Worm (Caenorhabditis elegans) whole organism, L4 larva: ENCODE measurements around the gene T28H10.1.

Experiments used
- F10B5.3 ChIP-seq: sonication (generic microtip); optimal IDR thresholded peaks from 2 replicates; lab custom pipeline; 2016; ENCODE audit warnings: mild to moderate bottlenecking, missing genetic modification characterization, missing compliant biosample characterization
- F37D6.2 ChIP-seq: sonication (generic microtip); optimal IDR thresholded peaks from 2 replicates; lab custom pipeline; 2016; ENCODE audit warnings: mild to moderate bottlenecking, missing genetic modification characterization, missing compliant biosample characterization
- F49E8.2 ChIP-seq: sonication (generic microtip); optimal IDR thresholded peaks from 2 replicates; lab custom pipeline; 2016; ENCODE audit warnings: missing compliant biosample characterization, mild to moderate bottlenecking, missing genetic modification characterization, borderline replicate concordance
- T20F7.1 ChIP-seq: fragments of 200-800 bp; sonication (Bioruptor generic); optimal IDR thresholded peaks from 2 replicates; lab custom pipeline; 2018; ENCODE audit warnings: mild to moderate bottlenecking, missing genetic modification characterization, missing compliant biosample characterization
- T26A8.4 ChIP-seq: fragments of 200-800 bp; sonication (Bioruptor generic); IDR thresholded peaks from 2 replicates; pipeline ENCODE4 v1.3.6; 2022; ENCODE audit warnings: missing genetic modification characterization, missing compliant biosample characterization
- Y105C5A.15 ChIP-seq: fragments of 200-800 bp; sonication (Bioruptor generic); IDR thresholded peaks from 2 replicates; pipeline ENCODE4 v1.3.6; 2022; ENCODE audit warnings: missing genetic modification characterization, missing compliant biosample characterization
- aha-1 ChIP-seq: fragments of 150-350 bp; peaks from one replicate; lab custom pipeline; 2014; ENCODE audit warnings: missing biosample characterization, missing genetic modification characterization
- aly-2 ChIP-seq: sonication (generic microtip); optimal IDR thresholded peaks from 2 replicates; lab custom pipeline; 2018; ENCODE audit warnings: missing biosample characterization, missing genetic modification characterization
- arid-1 ChIP-seq: fragments of 200-800 bp; sonication (Bioruptor generic); conservative IDR thresholded peaks from 2 replicates; pipeline ENCODE4 v1.3.6; 2022; ENCODE audit warnings: missing genetic modification reagents, missing genetic modification characterization, missing compliant biosample characterization
- ceh-20 ChIP-seq: fragments of 200-800 bp; sonication (Bioruptor generic); IDR thresholded peaks from 2 replicates; pipeline ENCODE4 v1.3.6; 2022; ENCODE audit warnings: missing genetic modification reagents, missing genetic modification characterization, missing compliant biosample characterization
- ceh-28 ChIP-seq: fragments of 150-350 bp; optimal IDR thresholded peaks from 2 replicates; lab custom pipeline; 2014; ENCODE audit warnings: missing biosample characterization, missing genetic modification reagents, missing genetic modification characterization
- ceh-62 ChIP-seq: sonication (generic microtip); optimal IDR thresholded peaks from 2 replicates; lab custom pipeline; 2017; ENCODE audit warnings: missing biosample characterization, missing genetic modification characterization
- ceh-82 ChIP-seq: sonication (generic microtip); optimal IDR thresholded peaks from 2 replicates; lab custom pipeline; 2017; ENCODE audit warnings: missing biosample characterization, missing genetic modification characterization
- cey-2 ChIP-seq: sonication (generic microtip); optimal IDR thresholded peaks from 3 replicates; lab custom pipeline; 2017; ENCODE audit warnings: missing genetic modification characterization, mild to moderate bottlenecking, missing compliant biosample characterization, antibody characterized with exemption, borderline replicate concordance; ENCODE audit not compliant: insufficient read depth
- ctbp-1 ChIP-seq: fragments of 200-800 bp; sonication (Bioruptor generic); IDR thresholded peaks from 2 replicates; pipeline ENCODE4 v1.3.6; 2022; ENCODE audit warnings: missing genetic modification reagents, missing genetic modification characterization, missing compliant biosample characterization
- dmd-8 ChIP-seq: fragments of 200-800 bp; sonication (Bioruptor generic); IDR thresholded peaks from 2 replicates; pipeline ENCODE4 v1.3.6; 2022; ENCODE audit warnings: missing genetic modification characterization, missing compliant biosample characterization
- dve-1 ChIP-seq: sonication (generic microtip); optimal IDR thresholded peaks from 2 replicates; lab custom pipeline; 2017; ENCODE audit warnings: antibody characterized with exemption, mild to moderate bottlenecking, missing genetic modification characterization, missing compliant biosample characterization; ENCODE audit not compliant: insufficient read depth
- fos-1 ChIP-seq: fragments of 150-350 bp; optimal IDR thresholded peaks from 2 replicates; lab custom pipeline; 2014; ENCODE audit warnings: missing biosample characterization, missing genetic modification characterization
- gei-8 ChIP-seq: fragments of 200-800 bp; sonication (Bioruptor generic); optimal IDR thresholded peaks from 2 replicates; lab custom pipeline; 2018; ENCODE audit warnings: mild to moderate bottlenecking, missing genetic modification characterization, missing compliant biosample characterization
- hlh-11 ChIP-seq: fragments of 200-800 bp; sonication (Bioruptor generic); optimal IDR thresholded peaks from 2 replicates; lab custom pipeline; 2018; ENCODE audit warnings: mild to moderate bottlenecking, missing genetic modification characterization, missing compliant biosample characterization
- hlh-30 ChIP-seq: sonication (generic microtip); optimal IDR thresholded peaks from 2 replicates; lab custom pipeline; 2017; ENCODE audit warnings: antibody characterized with exemption, mild to moderate bottlenecking, missing genetic modification characterization, missing compliant biosample characterization; ENCODE audit not compliant: insufficient read depth
- hmg-1.1 ChIP-seq: fragments of 200-800 bp; sonication (Bioruptor generic); IDR thresholded peaks from 2 replicates; pipeline ENCODE4 v1.3.6; 2022; ENCODE audit warnings: missing genetic modification reagents, missing genetic modification characterization, missing compliant biosample characterization
- lim-7 ChIP-seq: fragments of 200-800 bp; sonication (Bioruptor generic); IDR thresholded peaks from 2 replicates; pipeline ENCODE4 v1.3.6; 2022; ENCODE audit warnings: missing genetic modification characterization, missing compliant biosample characterization
- lin-1 ChIP-seq: fragments of 200-800 bp; sonication (Bioruptor generic); IDR thresholded peaks from 2 replicates; pipeline ENCODE4 v1.3.6; 2022; ENCODE audit warnings: missing genetic modification reagents, missing genetic modification characterization, missing compliant biosample characterization
- lin-13 ChIP-seq: fragments of 150-350 bp; optimal IDR thresholded peaks from 2 replicates; lab custom pipeline; 2014; ENCODE audit warnings: missing biosample characterization, missing genetic modification reagents, missing genetic modification characterization
- lin-15B ChIP-seq: fragments of 150-350 bp; sonication (generic microtip); optimal IDR thresholded peaks from 3 replicates; lab custom pipeline; 2014; ENCODE audit warnings: missing biosample characterization, missing genetic modification characterization
- lsy-2 ChIP-seq, 2 experiments: fragments of 150-350 bp in 1 of 2; sonication (generic microtip) in 1 of 2; optimal IDR thresholded peaks; 2 replicates each; lab custom pipeline; 2014 to 2017; ENCODE audit warnings: missing biosample characterization in 2 of 2, missing genetic modification characterization in 2 of 2
- madf-5 ChIP-seq, 2 experiments: fragments of 200-800 bp; sonication (Bioruptor generic); IDR thresholded peaks; 2 replicates each; pipeline ENCODE4 v1.3.6; 2022; ENCODE audit warnings: missing compliant biosample characterization in 2 of 2, missing genetic modification characterization in 2 of 2
- madf-9 ChIP-seq: fragments of 200-800 bp; sonication (Bioruptor generic); conservative IDR thresholded peaks from 2 replicates; pipeline ENCODE4 v1.3.6; 2022; ENCODE audit warnings: missing genetic modification reagents, missing genetic modification characterization, missing compliant biosample characterization
- mdl-1 ChIP-seq, 2 experiments: fragments of 150-350 bp in 1 of 2; sonication (generic microtip) in 1 of 2; optimal IDR thresholded peaks; 2 replicates each; lab custom pipeline; 2014 to 2017; ENCODE audit warnings: missing biosample characterization in 2 of 2, missing genetic modification characterization in 2 of 2
- mep-1 ChIP-seq: fragments of 150-350 bp; sonication (generic microtip); optimal IDR thresholded peaks from 3 replicates; lab custom pipeline; 2014; ENCODE audit warnings: missing biosample characterization, missing genetic modification characterization
- nhr-48 ChIP-seq: sonication (generic microtip); optimal IDR thresholded peaks from 2 replicates; lab custom pipeline; 2016; ENCODE audit warnings: mild to moderate bottlenecking, missing genetic modification characterization, missing compliant biosample characterization
- nhr-76 ChIP-seq: fragments of 150-350 bp; optimal IDR thresholded peaks from 2 replicates; lab custom pipeline; 2014; ENCODE audit warnings: missing biosample characterization, missing genetic modification characterization
- rbr-2 ChIP-seq: sonication (generic microtip); optimal IDR thresholded peaks from 2 replicates; lab custom pipeline; 2016; ENCODE audit warnings: missing genotype, missing genetic modification characterization, missing compliant biosample characterization
- set-16 ChIP-seq: fragments of 200-800 bp; sonication (Bioruptor generic); IDR thresholded peaks from 2 replicates; pipeline ENCODE4 v1.3.6; 2022; ENCODE audit warnings: missing genetic modification reagents, missing genetic modification characterization, missing compliant biosample characterization
- skn-1 ChIP-seq: fragments of 150-350 bp; optimal IDR thresholded peaks from 2 replicates; lab custom pipeline; 2014; ENCODE audit warnings: missing biosample characterization, missing genetic modification characterization
- tag-97 ChIP-seq: fragments of 200-800 bp; sonication (Bioruptor generic); IDR thresholded peaks from 2 replicates; pipeline ENCODE4 v1.3.6; 2022; ENCODE audit warnings: missing genetic modification characterization, missing compliant biosample characterization
- unc-62 ChIP-seq, 3 experiments: fragments of 150-350 bp in 1 of 3; sonication (generic microtip); optimal IDR thresholded peaks in 2 of 3; peaks in 1 of 3; 1 replicate in 1 of 3; 2 replicates in 2 of 3; lab custom pipeline; 2014 to 2017; ENCODE audit warnings: missing biosample characterization in 3 of 3, missing genetic modification characterization in 3 of 3, missing genetic modification reagents in 3 of 3, missing genotype in 1 of 3
- zag-1 ChIP-seq: fragments of 150-350 bp; optimal IDR thresholded peaks from 2 replicates; lab custom pipeline; 2014; ENCODE audit warnings: missing biosample characterization, missing genetic modification characterization
- zfp-2 ChIP-seq: sonication (generic microtip); optimal IDR thresholded peaks from 2 replicates; lab custom pipeline; 2016; ENCODE audit warnings: mild to moderate bottlenecking, missing genetic modification characterization, missing compliant biosample characterization
- zip-2 ChIP-seq: fragments of 150-350 bp; optimal IDR thresholded peaks from 2 replicates; lab custom pipeline; 2014; ENCODE audit warnings: missing biosample characterization, missing genetic modification characterization
- ztf-7 ChIP-seq: fragments of 150-350 bp; optimal IDR thresholded peaks from 2 replicates; lab custom pipeline; 2014; ENCODE audit warnings: missing biosample characterization, missing genetic modification characterization

The T28H10.1 gene

ce11 chrV:12528919-12529318, 25.3 kb downstream of the T28H10.1 start (continued):
- TF ChIP-seq lim-7 (GFP tag; lab: Robert Waterston, UW) (no peak), madf-5 (GFP tag; IDR thresholded peaks at IDR 0.05; lab: Robert Waterston, UW) (no peak), cey-2 (no peak), lin-1 (no peak), lin-13 (GFP tag; lab: Kevin White, UChicago) (no peak), F49E8.2 (tag; lab: Kevin White, UChicago) (no peak), dmd-8 (GFP tag; lab: Robert Waterston, UW) (no peak), hlh-11 (tag; lab: Kevin White, UChicago) (peak; percentile 70), hmg-1.1 (GFP tag; lab: Robert Waterston, UW) (peak; percentile 44; the same call in 1 of the 2 replicates), gei-8 (GFP tag; lab: Kevin White, UChicago) (no peak)
- TF ChIP-seq, all 104 proteins: peak for 22

- TF ChIP-seq hlh-11 (tag; lab: Kevin White, UChicago) (no peak), ceh-62 (tag; lab: Kevin White, UChicago) (no peak), aha-1 (peak; percentile 20), dve-1 (no peak), mep-1 (tag; lab: Kevin White, UChicago) (peak; percentile 40), hlh-30 (tag; lab: Kevin White, UChicago) (peak; percentile 33), lin-15B (no peak), T26A8.4 (no peak), tag-97 (GFP tag; lab: Robert Waterston, UW) (no peak), ceh-20 (0 out of 2 replicates have a peak, but pooled peaks have one; percentile 24), Y105C5A.15 (GFP tag; lab: Robert Waterston, UW) (no peak), F37D6.2 (tag; lab: Kevin White, UChicago) (no peak), zip-2 (tag; lab: Kevin White, UChicago) (no peak), lim-7 (GFP tag; lab: Robert Waterston, UW) (no peak), lsy-2 (tag; optimal IDR thresholded peaks at IDR 0.05; lab: Kevin White, UChicago) (peak; percentile 19 to 31), nhr-48 (tag; lab: Kevin White, UChicago) (peak; percentile 9), fos-1 (tag; lab: Kevin White, UChicago) (no peak), unc-62 (GFP tag; optimal IDR thresholded peaks at IDR 0.05 in 1 of 2; lab: Kevin White, UChicago) (peak in 1 of 2 experiments; percentile 94), unc-62 (tag; optimal IDR thresholded peaks at IDR 0.05; lab: Kevin White, UChicago) (no peak), ceh-28 (tag; lab: Kevin White, UChicago) (no peak), F10B5.3 (tag; lab: Kevin White, UChicago) (no peak), aly-2 (no peak), ceh-82 (tag; lab: Kevin White, UChicago) (no peak), ctbp-1 (GFP tag; lab: Robert Waterston, UW) (peak; percentile 67), zfp-2 (tag; lab: Kevin White, UChicago) (no peak), zag-1 (tag; lab: Kevin White, UChicago) (no peak), lin-13 (GFP tag; lab: Kevin White, UChicago) (no peak), T20F7.1 (GFP tag; lab: Kevin White, UChicago) (no peak), nhr-76 (tag; lab: Kevin White, UChicago) (no peak), ztf-7 (no peak), rbr-2 (tag; lab: Kevin White, UChicago) (peak; percentile 6), arid-1 (no peak), skn-1 (no peak), set-16 (no peak), madf-9 (GFP tag; lab: Robert Waterston, UW) (no peak), mdl-1 (tag; optimal IDR thresholded peaks at IDR 0.05; lab: Kevin White, UChicago) (peak in 1 of 2 experiments; percentile 27)
Measured at ce11 chrV:12530129-12530528, 26.5 kb downstream of the T28H10.1 start.
